Worm (Caenorhabditis elegans) whole organism, L4 larva: ENCODE measurements around the gene srbc-16.
A peak's percentile ranks its signal among the peaks of the same experiment; 100 is the strongest.

Experiments used
- D1046.2 ChIP-seq: fragments of 200-800 bp; sonication (Bioruptor generic); IDR thresholded peaks from 2 replicates; pipeline ENCODE4 v1.3.6; 2022; ENCODE audit warnings: missing genetic modification characterization, missing compliant biosample characterization
- T20F7.1 ChIP-seq: fragments of 200-800 bp; sonication (Bioruptor generic); optimal IDR thresholded peaks from 2 replicates; lab custom pipeline; 2018; ENCODE audit warnings: mild to moderate bottlenecking, missing genetic modification characterization, missing compliant biosample characterization
- T26A8.4 ChIP-seq: fragments of 200-800 bp; sonication (Bioruptor generic); IDR thresholded peaks from 2 replicates; pipeline ENCODE4 v1.3.6; 2022; ENCODE audit warnings: missing genetic modification characterization, missing compliant biosample characterization
- Y105C5A.15 ChIP-seq: fragments of 200-800 bp; sonication (Bioruptor generic); IDR thresholded peaks from 2 replicates; pipeline ENCODE4 v1.3.6; 2022; ENCODE audit warnings: missing genetic modification characterization, missing compliant biosample characterization
- Y48G9A.11 ChIP-seq: fragments of 200-800 bp; sonication (Bioruptor generic); IDR thresholded peaks from 2 replicates; pipeline ENCODE4 v1.3.6; 2022; ENCODE audit warnings: missing genetic modification reagents, missing genetic modification characterization, missing compliant biosample characterization
- aha-1 ChIP-seq: fragments of 150-350 bp; peaks from one replicate; lab custom pipeline; 2014; ENCODE audit warnings: missing biosample characterization, missing genetic modification characterization
- ceh-28 ChIP-seq: fragments of 150-350 bp; optimal IDR thresholded peaks from 2 replicates; lab custom pipeline; 2014; ENCODE audit warnings: missing biosample characterization, missing genetic modification reagents, missing genetic modification characterization
- cey-2 ChIP-seq: sonication (generic microtip); optimal IDR thresholded peaks from 3 replicates; lab custom pipeline; 2017; ENCODE audit warnings: missing genetic modification characterization, mild to moderate bottlenecking, missing compliant biosample characterization, antibody characterized with exemption, borderline replicate concordance; ENCODE audit not compliant: insufficient read depth
- daf-12 ChIP-seq: fragments of 150-350 bp; optimal IDR thresholded peaks from 2 replicates; lab custom pipeline; 2014; ENCODE audit warnings: missing biosample characterization, missing genetic modification reagents, missing genetic modification characterization
- daf-16 ChIP-seq, 3 experiments: sonication (generic microtip); optimal IDR thresholded peaks; 2 replicates each; lab custom pipeline; 2016 to 2017; ENCODE audit warnings: missing genetic modification characterization in 3 of 3, missing genetic modification reagents in 3 of 3, mild to moderate bottlenecking in 2 of 3, missing compliant biosample characterization in 2 of 3, missing biosample characterization in 1 of 3, moderate library complexity in 1 of 3
- dmd-6 ChIP-seq: fragments of 200-800 bp; sonication (Bioruptor generic); IDR thresholded peaks from 2 replicates; pipeline ENCODE4 v1.3.6; 2022; ENCODE audit warnings: missing genetic modification reagents, missing genetic modification characterization, missing compliant biosample characterization
- duxl-1 ChIP-seq: sonication (generic microtip); optimal IDR thresholded peaks from 2 replicates; lab custom pipeline; 2016; ENCODE audit warnings: mild to moderate bottlenecking, missing genetic modification characterization, moderate library complexity, missing compliant biosample characterization; ENCODE audit not compliant: poor library complexity
- dve-1 ChIP-seq: sonication (generic microtip); optimal IDR thresholded peaks from 2 replicates; lab custom pipeline; 2017; ENCODE audit warnings: antibody characterized with exemption, mild to moderate bottlenecking, missing genetic modification characterization, missing compliant biosample characterization; ENCODE audit not compliant: insufficient read depth
- hif-1 ChIP-seq, 2 experiments: sonication (generic microtip); optimal IDR thresholded peaks; 2 replicates each; lab custom pipeline; 2016 to 2017; ENCODE audit warnings: missing compliant biosample characterization in 2 of 2, missing genetic modification characterization in 2 of 2, missing genetic modification reagents in 2 of 2, missing genotype in 2 of 2, mild to moderate bottlenecking in 1 of 2
- hlh-11 ChIP-seq: fragments of 200-800 bp; sonication (Bioruptor generic); optimal IDR thresholded peaks from 2 replicates; lab custom pipeline; 2018; ENCODE audit warnings: mild to moderate bottlenecking, missing genetic modification characterization, missing compliant biosample characterization
- hlh-30 ChIP-seq: sonication (generic microtip); optimal IDR thresholded peaks from 2 replicates; lab custom pipeline; 2017; ENCODE audit warnings: antibody characterized with exemption, mild to moderate bottlenecking, missing genetic modification characterization, missing compliant biosample characterization; ENCODE audit not compliant: insufficient read depth
- lin-13 ChIP-seq: fragments of 150-350 bp; optimal IDR thresholded peaks from 2 replicates; lab custom pipeline; 2014; ENCODE audit warnings: missing biosample characterization, missing genetic modification reagents, missing genetic modification characterization
- lin-38 ChIP-seq: fragments of 200-800 bp; sonication (Bioruptor generic); IDR thresholded peaks from 2 replicates; pipeline ENCODE4 v1.3.6; 2022; ENCODE audit warnings: missing genetic modification reagents, missing genetic modification characterization, missing compliant biosample characterization
- lsy-2 ChIP-seq, 2 experiments: fragments of 150-350 bp in 1 of 2; sonication (generic microtip) in 1 of 2; optimal IDR thresholded peaks; 2 replicates each; lab custom pipeline; 2014 to 2017; ENCODE audit warnings: missing biosample characterization in 2 of 2, missing genetic modification characterization in 2 of 2
- mdl-1 ChIP-seq, 2 experiments: fragments of 150-350 bp in 1 of 2; sonication (generic microtip) in 1 of 2; optimal IDR thresholded peaks; 2 replicates each; lab custom pipeline; 2014 to 2017; ENCODE audit warnings: missing biosample characterization in 2 of 2, missing genetic modification characterization in 2 of 2
- mep-1 ChIP-seq: fragments of 150-350 bp; sonication (generic microtip); optimal IDR thresholded peaks from 3 replicates; lab custom pipeline; 2014; ENCODE audit warnings: missing biosample characterization, missing genetic modification characterization
- mes-2 ChIP-seq: sonication (generic microtip); optimal IDR thresholded peaks from 2 replicates; lab custom pipeline; 2016; ENCODE audit warnings: missing genotype, mild to moderate bottlenecking, missing genetic modification characterization, missing compliant biosample characterization; ENCODE audit not compliant: poor library complexity, severe bottlenecking
- mxl-3 ChIP-seq: fragments of 200-800 bp; sonication (Bioruptor generic); optimal IDR thresholded peaks from 2 replicates; lab custom pipeline; 2018; ENCODE audit warnings: mild to moderate bottlenecking, missing genetic modification characterization, missing compliant biosample characterization
- nhr-102 ChIP-seq: sonication (generic microtip); optimal IDR thresholded peaks from 2 replicates; lab custom pipeline; 2016; ENCODE audit warnings: mild to moderate bottlenecking, missing genetic modification characterization, moderate library complexity, missing compliant biosample characterization
- nhr-237 ChIP-seq: sonication (generic microtip); optimal IDR thresholded peaks from 2 replicates; lab custom pipeline; 2017; ENCODE audit warnings: missing biosample characterization, missing genetic modification characterization
- nhr-28 ChIP-seq: fragments of 150-350 bp; optimal IDR thresholded peaks from 2 replicates; lab custom pipeline; 2014; ENCODE audit warnings: missing biosample characterization, missing genetic modification characterization
- nhr-42 ChIP-seq: fragments of 200-800 bp; sonication (Bioruptor generic); IDR thresholded peaks from 2 replicates; pipeline ENCODE4 v1.3.6; 2022; ENCODE audit warnings: missing genetic modification characterization, missing compliant biosample characterization
- nhr-6 ChIP-seq: fragments of 150-350 bp; optimal IDR thresholded peaks from 2 replicates; lab custom pipeline; 2014; ENCODE audit warnings: missing biosample characterization, missing genetic modification characterization
- nhr-77 ChIP-seq: fragments of 150-350 bp; optimal IDR thresholded peaks from 2 replicates; lab custom pipeline; 2014; ENCODE audit warnings: missing biosample characterization, missing genetic modification characterization
- pha-4 ChIP-seq, 2 experiments: fragments of 150-350 bp in 1 of 2; fragments of 200-800 bp in 1 of 2; sonication (Bioruptor generic) in 1 of 2; IDR thresholded peaks in 1 of 2; optimal IDR thresholded peaks in 1 of 2; 2 replicates each; pipeline versions ENCODE4 v1.3.6 to Lab custom; 2014 to 2022; ENCODE audit warnings: missing genetic modification characterization in 2 of 2, missing genetic modification reagents in 2 of 2, missing biosample characterization in 1 of 2, missing compliant biosample characterization in 1 of 2
- php-3 ChIP-seq: fragments of 200-800 bp; sonication (Bioruptor generic); IDR thresholded peaks from 2 replicates; pipeline ENCODE4 v1.3.6; 2022; ENCODE audit warnings: missing genetic modification reagents, missing genetic modification characterization, missing compliant biosample characterization
- pqm-1 ChIP-seq: sonication (generic microtip); optimal IDR thresholded peaks from 2 replicates; lab custom pipeline; 2017; ENCODE audit warnings: missing biosample characterization, missing genetic modification characterization
- set-16 ChIP-seq: fragments of 200-800 bp; sonication (Bioruptor generic); IDR thresholded peaks from 2 replicates; pipeline ENCODE4 v1.3.6; 2022; ENCODE audit warnings: missing genetic modification reagents, missing genetic modification characterization, missing compliant biosample characterization
- snpc-4 ChIP-seq: fragments of 150-350 bp; optimal IDR thresholded peaks from 2 replicates; lab custom pipeline; 2014; ENCODE audit warnings: missing biosample characterization, missing genetic modification characterization
- unc-39 ChIP-seq: sonication (generic microtip); optimal IDR thresholded peaks from 2 replicates; lab custom pipeline; 2017; ENCODE audit warnings: missing biosample characterization, missing genetic modification characterization
- ztf-7 ChIP-seq: fragments of 150-350 bp; optimal IDR thresholded peaks from 2 replicates; lab custom pipeline; 2014; ENCODE audit warnings: missing biosample characterization, missing genetic modification characterization

srbc-16 gene

ce11 chrV:2215352-2215751 lies 33.5 kb downstream of the srbc-16 start, which contains the start of gene nstp-8:
Gene nstp-8, plus strand, starts transcription at chrV:2215652.
- no peak for TF ChIP-seq nhr-42 (GFP tag; lab: Robert Waterston, UW)
- no peak for TF ChIP-seq daf-12 (tag; lab: Kevin White, UChicago)
- no peak for TF ChIP-seq cey-2 (tag; lab: Kevin White, UChicago)
- no peak for TF ChIP-seq set-16 (GFP tag; lab: Robert Waterston, UW)
- no peak for TF ChIP-seq T26A8.4 (GFP tag; lab: Robert Waterston, UW)

- TF ChIP-seq ceh-28 (tag; lab: Kevin White, UChicago), result no peak
- no peak for TF ChIP-seq nhr-237 (tag; lab: Kevin White, UChicago)
- TF ChIP-seq aha-1 (tag; lab: Kevin White, UChicago), result peak; percentile 91
- TF ChIP-seq snpc-4, result no peak
- TF ChIP-seq Y48G9A.11 (GFP tag; lab: Robert Waterston, UW), result no peak
- no peak for TF ChIP-seq unc-39
- TF ChIP-seq ztf-7 (tag; lab: Kevin White, UChicago), result no peak
- TF ChIP-seq dve-1 (tag; lab: Kevin White, UChicago), result no peak
- TF ChIP-seq mxl-3 (GFP tag; lab: Kevin White, UChicago), result no peak
- TF ChIP-seq lsy-2 (tag; optimal IDR thresholded peaks at IDR 0.05; lab: Kevin White, UChicago), result no peak
- TF ChIP-seq php-3 (GFP tag; lab: Robert Waterston, UW), result no peak
- 0 out of 2 replicates have a peak, but pooled peaks have one; percentile 23 for TF ChIP-seq D1046.2 (GFP tag; lab: Robert Waterston, UW)
- no peak for TF ChIP-seq hif-1 (tag; optimal IDR thresholded peaks at IDR 0.05; lab: Kevin White, UChicago)
Observed at ce11 chrV:2216927-2217326, 35.1 kb downstream of the srbc-16 start.

- TF ChIP-seq mes-2, result peak; percentile 60
- peak; percentile 74 for TF ChIP-seq dmd-6 (GFP tag; lab: Robert Waterston, UW)
- TF ChIP-seq T20F7.1, result no peak
- peak; percentile 49 for TF ChIP-seq mxl-3 (GFP tag; lab: Kevin White, UChicago)
- 0 out of 2 replicates have a peak, but pooled peaks have one; percentile 16 for TF ChIP-seq pha-4 (GFP tag; IDR thresholded peaks at IDR 0.05; lab: Robert Waterston, UW)
- peak; percentile 75 for TF ChIP-seq pha-4 (tag; optimal IDR thresholded peaks at IDR 0.05; lab: Kevin White, UChicago)
- TF ChIP-seq hlh-11 (tag; lab: Kevin White, UChicago), result peak; percentile 81
- no peak for TF ChIP-seq daf-16 (GFP tag; optimal IDR thresholded peaks at IDR 0.05; lab: Kevin White, UChicago)
- peak; percentile 84 for TF ChIP-seq daf-16 (tag; optimal IDR thresholded peaks at IDR 0.05; lab: Kevin White, UChicago)
- TF ChIP-seq nhr-77 (tag; lab: Kevin White, UChicago), result peak; percentile 71
- peak; percentile 20 for TF ChIP-seq nhr-6
- TF ChIP-seq dve-1 (tag; lab: Kevin White, UChicago), result peak; percentile 67
- TF ChIP-seq duxl-1 (tag; lab: Kevin White, UChicago), result peak; percentile 38
- peak in 1 of 2 experiments; percentile 58 for TF ChIP-seq lsy-2 (tag; optimal IDR thresholded peaks at IDR 0.05; lab: Kevin White, UChicago)
- TF ChIP-seq Y105C5A.15, result no peak
- peak; percentile 81 for TF ChIP-seq nhr-28 (tag; lab: Kevin White, UChicago)
- peak; percentile 55 for TF ChIP-seq pqm-1 (tag; lab: Kevin White, UChicago)
- TF ChIP-seq nhr-102 (tag; lab: Kevin White, UChicago), result peak; percentile 21
- no peak for TF ChIP-seq lin-38 (GFP tag; lab: Robert Waterston, UW)
- peak in 1 of 2 experiments; percentile 49 for TF ChIP-seq mdl-1 (tag; optimal IDR thresholded peaks at IDR 0.05; lab: Kevin White, UChicago)
- TF ChIP-seq mep-1, result peak; percentile 54
- TF ChIP-seq hlh-30 (tag; lab: Kevin White, UChicago), result peak; percentile 86
- no peak for TF ChIP-seq lin-13
Observed at ce11 chrV:2218803-2219202, 37.0 kb downstream of the srbc-16 start, which contains the start of gene nhr-56. Gene nhr-56, plus strand, starts transcription at chrV:2219004.
